Worm (Caenorhabditis elegans): ENCODE results near the gene cln-3.3.
"Not testable (repeated sequence)": the region's sequence is repeated elsewhere in the genome, so short reads cannot be mapped to it uniquely, and the experiment has no call there.

Gene cln-3.3

DNA sequence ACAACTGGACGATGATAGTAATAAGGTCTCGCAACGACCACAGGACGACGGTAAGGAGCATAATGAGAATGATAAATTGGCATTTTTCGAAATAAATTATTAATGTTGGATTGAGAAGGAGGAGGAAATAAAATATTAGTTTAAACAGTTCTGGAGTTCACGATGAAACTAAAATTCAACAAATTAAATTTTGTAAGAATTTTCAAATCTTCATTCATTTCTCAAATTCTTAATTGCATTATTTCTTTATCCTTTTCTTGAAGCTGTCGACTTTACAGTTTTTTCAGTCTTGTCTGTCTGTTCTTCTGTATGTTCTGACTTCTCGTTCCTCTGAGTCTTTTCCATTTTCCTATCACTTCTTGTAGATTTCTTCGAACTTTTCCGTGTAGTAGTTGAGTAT is 3.9 kb downstream of the cln-3.3 start, which contains the start of gene ZC190.7:
Gene ZC190.7 (minus strand): TSS at position 101 of the 400 bp plus-strand sequence.
- TF ChIP-seq nhr-21 (tag; optimal IDR thresholded peaks at IDR 0.05) (no peak), egl-27 (tag; optimal IDR thresholded peaks at IDR 0.05) (no peak), crh-2 (tag; optimal IDR thresholded peaks at IDR 0.05) (no peak), nhr-11 (tag; optimal IDR thresholded peaks at IDR 0.05) (no peak), ceh-16 (tag; optimal IDR thresholded peaks at IDR 0.05) (no peak), nhr-129 (tag; optimal IDR thresholded peaks at IDR 0.05) (no peak), nhr-6 (tag; optimal IDR thresholded peaks at IDR 0.05) (no peak), nhr-12 (tag; optimal IDR thresholded peaks at IDR 0.05) (no peak), lin-39 (tag; optimal IDR thresholded peaks at IDR 0.05) (no peak), unc-39 (tag; optimal IDR thresholded peaks at IDR 0.05) (no peak), blmp-1 (tag; optimal IDR thresholded peaks at IDR 0.05; ENCODE audit: insufficient read depth) (no peak), F13H6.1 (tag; optimal IDR thresholded peaks at IDR 0.05) (no peak), mbf-1 (tag; optimal IDR thresholded peaks at IDR 0.05) (no peak), ceh-82 (tag; optimal IDR thresholded peaks at IDR 0.05) (no peak), nhr-10 (tag; optimal IDR thresholded peaks at IDR 0.05) (no peak), zag-1 (tag; optimal IDR thresholded peaks at IDR 0.05) (no peak), nhr-77 (tag; optimal IDR thresholded peaks at IDR 0.05) (no peak), elt-3 (tag; optimal IDR thresholded peaks at IDR 0.05) (no peak), mdl-1 (tag; optimal IDR thresholded peaks at IDR 0.05) (no peak)

DNA sequence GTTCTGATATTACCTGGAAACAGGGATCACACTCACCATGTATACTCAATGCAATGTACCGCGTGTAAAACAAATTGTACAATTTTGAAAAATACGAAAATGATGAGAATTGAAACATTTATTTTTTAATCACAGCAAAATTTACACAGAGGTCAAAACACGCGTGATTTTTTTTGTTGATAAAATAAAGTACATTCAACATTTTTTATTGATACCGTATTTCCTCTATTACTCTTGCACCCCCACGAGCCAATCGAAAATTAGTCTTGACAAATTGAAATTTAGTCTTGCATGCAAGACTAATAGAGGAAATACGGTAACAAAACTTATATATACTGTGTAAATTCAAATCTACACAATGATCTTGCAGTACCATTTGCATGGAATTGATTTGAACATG is 4.9 kb downstream of the cln-3.3 start, which contains the start of gene ZC190.8:
Gene ZC190.8 (minus strand): TSS at position 101 of the 400 bp plus-strand sequence.
- TF ChIP-seq lin-13 (GFP tag; optimal IDR thresholded peaks at IDR 0.05) = no peak
- no peak for TF ChIP-seq elt-1 (tag; optimal IDR thresholded peaks at IDR 0.05)
- TF ChIP-seq C34F6.9 (tag; optimal IDR thresholded peaks at IDR 0.05) = no peak
- TF ChIP-seq lin-11 (tag; optimal IDR thresholded peaks at IDR 0.05) = no peak
- TF ChIP-seq alr-1 (tag; optimal IDR thresholded peaks at IDR 0.05) = no peak
- no peak for TF ChIP-seq elt-3 (tag; optimal IDR thresholded peaks at IDR 0.05)
- TF ChIP-seq ztf-4 (tag; optimal IDR thresholded peaks at IDR 0.05) = no peak
- no peak for TF ChIP-seq nhr-10 (tag; optimal IDR thresholded peaks at IDR 0.05)
- TF ChIP-seq nhr-12 (tag; optimal IDR thresholded peaks at IDR 0.05) = no peak
- no peak for TF ChIP-seq mbf-1 (tag; optimal IDR thresholded peaks at IDR 0.05)

DNA sequence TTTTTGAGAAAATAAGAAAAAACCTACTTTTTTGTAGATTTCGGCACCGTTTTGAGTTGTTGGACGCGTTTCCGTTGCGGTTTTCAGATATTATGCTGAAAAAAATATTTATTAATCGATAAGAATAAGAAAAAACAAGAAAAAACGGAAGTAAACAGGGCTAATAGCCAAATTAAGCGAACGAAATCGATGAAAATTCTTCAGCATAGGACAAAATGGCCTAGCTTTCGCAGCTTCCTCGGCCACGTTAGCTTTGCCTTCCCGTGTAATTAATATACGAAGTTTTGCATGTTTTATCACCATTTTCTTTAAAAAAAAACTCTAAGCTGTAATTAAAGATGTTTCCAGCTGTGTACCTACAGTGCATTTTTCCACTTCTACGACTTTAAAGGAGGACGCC is 13.4 kb downstream of the cln-3.3 start, which contains the start of gene ZC190.10:
Gene ZC190.10 (minus strand): TSS at position 101 of the 400 bp plus-strand sequence.
- not testable (repeated sequence) for TF ChIP-seq fos-1, gmeb-1, C34F6.9 (tag; optimal IDR thresholded peaks at IDR 0.05)

DNA sequence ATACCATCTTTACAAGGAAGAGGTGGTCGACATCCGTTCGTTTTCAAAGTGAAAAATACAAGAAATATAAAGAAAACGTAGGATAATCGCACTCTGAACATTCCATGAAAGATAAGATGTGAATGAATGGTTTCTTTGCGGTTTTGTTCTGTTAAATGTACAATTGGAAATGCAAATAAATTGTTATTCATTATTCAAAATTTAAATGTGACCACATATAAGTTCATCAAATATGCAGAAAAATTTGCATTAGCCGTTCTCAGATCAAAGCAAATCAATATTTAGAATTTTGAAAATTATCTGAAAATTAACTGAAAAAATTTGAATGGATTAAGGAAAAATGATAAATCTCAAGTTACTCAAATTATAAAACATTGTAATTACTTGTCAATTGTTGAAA is 29.1 kb downstream of the cln-3.3 start, which contains the start of gene ZC178.2:
Gene ZC178.2 (minus strand): TSS at position 101 of the 400 bp plus-strand sequence.
- no peak for TF ChIP-seq Y55F3AM.14 (GFP tag; optimal IDR thresholded peaks at IDR 0.05)
- TF ChIP-seq gmeb-1 (tag; optimal IDR thresholded peaks at IDR 0.05) = no peak
- no peak for TF ChIP-seq ama-1 (optimal IDR thresholded peaks at IDR 0.05)
- TF ChIP-seq nhr-6 (tag; optimal IDR thresholded peaks at IDR 0.05) = no peak
- no peak for TF ChIP-seq lin-13 (GFP tag; optimal IDR thresholded peaks at IDR 0.05)

DNA sequence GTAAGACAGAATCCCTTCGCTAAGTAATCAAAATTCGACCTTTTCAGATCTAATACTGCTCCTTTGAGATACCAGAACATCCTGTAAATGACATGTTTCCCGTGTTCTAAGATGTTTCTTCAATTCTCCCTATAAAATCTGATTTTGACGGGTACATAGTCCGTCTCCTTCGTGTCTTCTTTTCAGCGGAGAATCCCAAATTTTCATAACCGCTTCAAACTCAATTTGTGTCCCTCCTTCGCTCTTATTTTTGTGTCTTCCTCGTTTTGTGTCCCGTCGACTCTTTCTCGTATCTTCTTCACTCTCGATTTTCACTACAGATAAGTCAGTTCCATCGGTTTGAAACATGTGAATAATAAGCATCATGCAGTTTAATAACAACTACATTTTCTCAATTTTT is 33.3 kb downstream of the cln-3.3 start, which contains the start of gene glr-5:
Gene glr-5 (plus strand): TSS at position 321 of the 400 bp plus-strand sequence.
- no peak for TF ChIP-seq ztf-11 (tag; optimal IDR thresholded peaks at IDR 0.05)
- TF ChIP-seq sma-9 (GFP tag; optimal IDR thresholded peaks at IDR 0.05) = peak; percentile 45
- TF ChIP-seq sma-9 (tag; optimal IDR thresholded peaks at IDR 0.05) = no peak

DNA sequence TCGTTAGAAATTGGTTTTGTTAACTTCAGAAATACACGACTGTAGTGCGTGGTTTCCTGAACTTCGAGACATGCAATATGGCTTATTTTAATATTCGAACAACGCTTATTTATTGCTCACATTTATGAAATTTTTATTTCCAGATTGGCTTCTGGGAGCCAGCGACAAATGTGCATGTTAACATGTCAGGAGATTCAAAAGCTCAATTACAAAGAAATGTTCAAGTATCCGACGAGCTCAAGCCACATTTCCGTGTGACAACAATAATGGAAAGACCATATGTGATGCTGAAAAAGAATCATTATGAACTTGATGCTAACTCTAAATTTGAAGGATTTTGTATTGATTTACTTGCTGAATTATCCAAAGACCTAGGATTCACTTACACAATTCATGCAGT is 35.5 kb downstream of the cln-3.3 start:
- TF ChIP-seq nhr-129 (tag; optimal IDR thresholded peaks at IDR 0.05) = no peak
- TF ChIP-seq sem-4 (tag; optimal IDR thresholded peaks at IDR 0.05) = no peak
- TF ChIP-seq peb-1 (tag; optimal IDR thresholded peaks at IDR 0.05) = no peak
